Worm (Caenorhabditis elegans): ENCODE results near the gene fbxa-1.

- TF ChIP-seq ces-1 (GFP tag; optimal IDR thresholded peaks at IDR 0.05) (no peak), pha-4 (GFP tag; IDR thresholded peaks at IDR 0.05) (no peak), pha-4 (tag; optimal IDR thresholded peaks at IDR 0.05) (no peak), T26A8.4 (GFP tag; IDR thresholded peaks at IDR 0.05) (no peak), egl-27 (tag; optimal IDR thresholded peaks at IDR 0.05) (no peak), Y5F2A.4 (GFP tag; optimal IDR thresholded peaks at IDR 0.05) (no peak), ama-1 (optimal IDR thresholded peaks at IDR 0.05) (no peak), skn-1 (tag; optimal IDR thresholded peaks at IDR 0.05) (no peak), Y105C5A.15 (GFP tag; IDR thresholded peaks at IDR 0.05) (no peak)
Observed at ce11 chrIII:2324703-2325102, 16.8 kb upstream of the fbxa-1 start.

All from whole organism, L4 larva.